Worm (Caenorhabditis elegans): ENCODE results near the gene gmeb-3.

- no peak for TF ChIP-seq nhr-23 (tag; optimal IDR thresholded peaks at IDR 0.05)
- no peak for TF ChIP-seq unc-62 (GFP tag; optimal IDR thresholded peaks at IDR 0.05)
- TF ChIP-seq ztf-4 (tag; optimal IDR thresholded peaks at IDR 0.05) = no peak
- no peak for TF ChIP-seq nhr-77 (tag; optimal IDR thresholded peaks at IDR 0.05)
- TF ChIP-seq nhr-12 (tag; optimal IDR thresholded peaks at IDR 0.05) = no peak
Observed at ce11 chrIII:3764043-3764442, 4.3 kb upstream of the gmeb-3 start.

Measured in whole organism, L2 larva.